Fruit fly (Drosophila melanogaster): ENCODE data around the gene CG32249.

DNA sequence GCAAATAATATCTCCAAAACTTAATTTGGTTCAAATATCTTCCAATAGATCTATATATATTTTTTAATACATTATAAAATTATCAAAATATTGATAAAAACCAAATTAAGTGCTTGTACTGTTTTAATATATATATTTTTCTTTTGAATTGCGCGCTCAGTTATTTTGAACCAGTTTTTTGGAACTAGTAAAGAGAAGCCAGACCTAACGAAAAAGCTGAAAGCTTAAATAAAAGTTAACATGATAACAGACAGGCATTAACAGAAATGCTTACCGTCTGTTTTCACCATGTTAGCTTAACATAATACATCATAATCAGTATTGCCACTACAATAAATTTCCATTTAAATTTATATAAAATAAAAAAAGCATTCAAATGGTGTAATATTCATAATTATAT lies 40.5 kb downstream of the CG32249 start:
- TF ChIP-seq CG8478 (optimal IDR thresholded peaks at IDR 0.05) = no peak
- TF ChIP-seq Dll (optimal IDR thresholded peaks at IDR 0.05) = no peak
